Fruit fly (Drosophila melanogaster): Measurements from ENCODE around the gene NdufV3.

NdufV3 gene

DNA sequence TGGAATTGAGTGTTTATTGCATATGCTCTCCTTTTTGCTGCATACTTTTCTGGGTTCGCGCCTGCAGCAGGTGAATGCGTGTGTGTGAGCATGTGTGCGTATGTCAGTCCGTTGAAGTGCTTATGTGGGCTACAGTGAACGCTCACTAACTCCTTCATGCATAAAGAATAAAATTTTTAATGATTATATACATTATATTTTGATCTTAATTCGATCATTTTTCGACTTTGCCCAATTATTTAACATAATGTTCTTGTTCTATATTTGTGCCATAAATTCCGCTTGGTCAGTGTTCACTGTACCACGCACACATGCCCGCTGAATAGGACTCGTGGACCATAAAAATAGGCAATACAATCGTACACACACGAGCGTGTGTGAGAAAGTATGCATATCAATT, 21.0 kb downstream of the NdufV3 start (continued):
- TF ChIP-seq eg (GFP tag; IDR thresholded peaks at IDR 0.05) (peak; percentile 74; the same call in 2 of the 3 replicates), salr (GFP tag; optimal IDR thresholded peaks at IDR 0.05) (no peak), CG7368 (GFP tag; optimal IDR thresholded peaks at IDR 0.05) (no peak), Hr38 (GFP tag; optimal IDR thresholded peaks at IDR 0.05) (no peak), CG11294 (GFP tag; IDR thresholded peaks at IDR 0.05) (0 out of 2 replicates have a peak, but pooled peaks have one; percentile 30), Ets96B (tag; optimal IDR thresholded peaks at IDR 0.05) (peak; percentile 1), fkh (GFP tag; optimal IDR thresholded peaks at IDR 0.05) (no peak)

DNA sequence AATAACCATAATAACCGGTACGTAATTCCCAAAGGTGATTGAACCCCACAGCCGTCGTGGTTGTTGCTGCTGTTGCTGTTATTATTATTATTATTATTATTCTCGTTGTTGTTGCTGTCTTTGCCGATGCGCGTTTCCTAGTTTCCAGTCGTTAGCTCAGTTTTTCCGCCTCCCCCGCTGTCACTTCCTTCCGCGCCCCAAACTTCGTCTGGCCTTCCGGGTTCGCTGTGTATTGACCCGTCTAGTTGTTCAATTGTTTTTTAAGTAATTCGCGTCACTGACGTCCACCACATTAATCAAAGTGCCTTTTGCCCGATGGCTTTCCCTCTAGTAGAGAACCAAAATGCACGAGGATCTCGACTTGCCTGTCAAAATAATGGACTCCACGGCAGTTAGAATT, 21.8 kb downstream of the NdufV3 start:
- no peak for TF ChIP-seq CG4318 (GFP tag; optimal IDR thresholded peaks at IDR 0.05)
- TF ChIP-seq net (GFP tag; optimal IDR thresholded peaks at IDR 0.05), result no peak
- no peak for TF ChIP-seq spab (GFP tag; optimal IDR thresholded peaks at IDR 0.05)
- TF ChIP-seq CG3032 (tag; optimal IDR thresholded peaks at IDR 0.05), result no peak
- no peak for TF ChIP-seq fd59A (GFP tag; optimal IDR thresholded peaks at IDR 0.05)
- no peak for TF ChIP-seq Hr39 (GFP tag; optimal IDR thresholded peaks at IDR 0.05)
- no peak for TF ChIP-seq CG31627 (GFP tag; optimal IDR thresholded peaks at IDR 0.05)
- no peak for TF ChIP-seq ss (GFP tag; optimal IDR thresholded peaks at IDR 0.05)

DNA sequence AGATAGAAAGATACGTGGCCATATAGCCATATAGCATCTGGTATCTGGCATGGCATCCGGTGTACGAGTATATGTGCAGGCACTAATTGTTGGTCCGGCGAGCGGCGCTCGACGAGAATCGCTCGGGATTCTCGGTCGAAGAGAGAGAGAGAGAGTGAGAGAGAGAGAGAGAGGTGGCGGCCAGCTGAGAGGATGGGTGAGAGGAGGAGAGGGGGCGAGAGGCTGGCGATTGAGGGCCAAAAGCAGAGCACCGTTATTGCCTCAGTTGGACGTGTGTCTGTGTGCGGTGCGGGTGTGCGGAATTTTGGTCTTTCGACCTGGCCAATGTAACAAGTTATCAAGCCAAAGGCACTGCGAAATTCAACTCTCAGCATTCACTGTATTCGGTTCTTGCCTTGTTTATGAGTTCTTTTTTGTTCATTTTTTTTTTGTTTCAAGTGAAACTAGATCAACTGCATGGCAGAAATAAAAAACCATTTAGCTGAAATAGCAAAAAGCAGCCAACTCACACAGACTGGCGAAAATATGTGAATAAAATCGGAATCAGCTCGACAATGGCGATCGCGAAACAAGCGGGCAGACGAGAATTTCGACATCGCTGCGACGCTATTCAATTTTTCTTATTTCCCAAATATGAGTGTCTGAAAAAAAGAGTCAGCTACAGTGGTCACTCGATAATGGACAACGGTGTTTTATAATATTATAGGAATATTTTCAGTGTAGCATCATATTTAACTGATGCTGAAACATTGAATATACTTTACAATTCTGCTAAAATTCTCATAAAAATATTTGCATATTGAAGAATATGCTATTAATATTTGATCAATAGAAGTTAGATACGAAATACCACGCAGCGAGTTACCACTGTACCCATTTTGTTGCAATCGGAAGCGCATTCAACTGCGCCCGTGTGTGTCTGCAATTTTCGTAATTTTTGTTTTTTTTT, 23.2 kb downstream of the NdufV3 start:
- TF ChIP-seq CG7368 (GFP tag; optimal IDR thresholded peaks at IDR 0.05), result no peak
- peak; percentile 22 for TF ChIP-seq CG31627 (GFP tag; optimal IDR thresholded peaks at IDR 0.05)
- TF ChIP-seq CG8119 (GFP tag; IDR thresholded peaks at IDR 0.05), result peak; percentile 49; the same call in 2 of the 3 replicates
- no peak for TF ChIP-seq fd85E (GFP tag; optimal IDR thresholded peaks at IDR 0.05)
- TF ChIP-seq salr (GFP tag; optimal IDR thresholded peaks at IDR 0.05), result peak in 1 of 2 experiments; percentile 11
- TF ChIP-seq CG15336 (GFP tag; IDR thresholded peaks at IDR 0.05), result peak; percentile 28; the same call in 1 of the 2 replicates
- no peak for TF ChIP-seq ss (GFP tag; optimal IDR thresholded peaks at IDR 0.05)
- peak; percentile 27 for TF ChIP-seq OdsH (GFP tag; optimal IDR thresholded peaks at IDR 0.05)
- peak; percentile 29 for TF ChIP-seq CG32006 (GFP tag; optimal IDR thresholded peaks at IDR 0.05)
- TF ChIP-seq net (GFP tag; optimal IDR thresholded peaks at IDR 0.05), result peak; percentile 1
- no peak for TF ChIP-seq Sox102F (GFP tag; optimal IDR thresholded peaks at IDR 0.05)
- TF ChIP-seq CG34406 (GFP tag; optimal IDR thresholded peaks at IDR 0.05), result no peak
- TF ChIP-seq CG6163 (GFP tag; IDR thresholded peaks at IDR 0.05), result 0 out of 3 replicates have a peak, but pooled peaks have one; percentile 21
- TF ChIP-seq achi (GFP tag; optimal IDR thresholded peaks at IDR 0.05), result peak; percentile 4
- TF ChIP-seq acj6 (GFP tag; optimal IDR thresholded peaks at IDR 0.05), result peak; percentile 11
- TF ChIP-seq Hr4 (GFP tag; optimal IDR thresholded peaks at IDR 0.05), result peak; percentile 55
- peak; percentile 12 for TF ChIP-seq Hr39 (GFP tag; optimal IDR thresholded peaks at IDR 0.05)
- TF ChIP-seq esn (GFP tag; optimal IDR thresholded peaks at IDR 0.05), result peak; percentile 4
- TF ChIP-seq Eip78C (GFP tag), result peak; percentile 68
- TF ChIP-seq lz (GFP tag; optimal IDR thresholded peaks at IDR 0.05), result peak; percentile 15
- no peak for TF ChIP-seq cyc (GFP tag; optimal IDR thresholded peaks at IDR 0.05)
- peak; percentile 58 for TF ChIP-seq eg (GFP tag; IDR thresholded peaks at IDR 0.05)
- TF ChIP-seq Sox15 (GFP tag; optimal IDR thresholded peaks at IDR 0.05), result no peak
- TF ChIP-seq Met (GFP tag; optimal IDR thresholded peaks at IDR 0.05), result peak; percentile 11
- peak; percentile 56 for TF ChIP-seq svp (GFP tag)

DNA sequence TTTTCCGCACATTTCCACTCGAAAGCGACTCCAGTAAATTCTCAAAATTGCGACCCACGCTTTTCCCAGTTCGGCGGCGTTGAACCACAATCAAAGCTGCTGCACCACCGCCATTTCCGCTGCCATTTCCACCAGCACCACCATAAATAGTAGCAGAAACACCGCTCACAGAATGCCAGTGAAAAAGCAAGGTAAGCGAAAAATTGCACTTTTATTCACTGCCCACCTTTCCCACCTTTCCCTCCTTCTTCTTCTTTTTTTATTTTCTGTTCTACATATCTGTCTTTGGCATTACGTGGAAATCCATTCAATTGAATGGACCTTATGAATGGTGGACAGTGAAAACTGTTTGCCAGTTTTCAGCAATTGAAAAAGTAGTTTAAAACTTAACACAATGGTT, 24.5 kb downstream of the NdufV3 start:
- TF ChIP-seq cyc (GFP tag; optimal IDR thresholded peaks at IDR 0.05), result no peak
- no peak for TF ChIP-seq dsx (GFP tag; optimal IDR thresholded peaks at IDR 0.05; ENCODE audit: poor library complexity, severe bottlenecking)
- TF ChIP-seq CG10669 (GFP tag; optimal IDR thresholded peaks at IDR 0.05), result no peak
- TF ChIP-seq Hr39 (GFP tag; optimal IDR thresholded peaks at IDR 0.05), result no peak
- no peak for TF ChIP-seq CG6792 (GFP tag; optimal IDR thresholded peaks at IDR 0.05)
- no peak for TF ChIP-seq acj6 (GFP tag; optimal IDR thresholded peaks at IDR 0.05)
- no peak for TF ChIP-seq Sox102F (GFP tag; optimal IDR thresholded peaks at IDR 0.05)
- no peak for TF ChIP-seq CG7368 (GFP tag; optimal IDR thresholded peaks at IDR 0.05)
- no peak for TF ChIP-seq CG6163 (GFP tag; IDR thresholded peaks at IDR 0.05)
- no peak for TF ChIP-seq lz (GFP tag; optimal IDR thresholded peaks at IDR 0.05)
- no peak for TF ChIP-seq Eip75B (GFP tag; optimal IDR thresholded peaks at IDR 0.05)
- TF ChIP-seq eg (GFP tag; IDR thresholded peaks at IDR 0.05), result no peak
- TF ChIP-seq CG16779 (tag; optimal IDR thresholded peaks at IDR 0.05), result no peak
- no peak for TF ChIP-seq CG1621 (tag; optimal IDR thresholded peaks at IDR 0.05)
